7 worm cellular contexts compared by ENCODE assay signal in the genomic region with DNA sequence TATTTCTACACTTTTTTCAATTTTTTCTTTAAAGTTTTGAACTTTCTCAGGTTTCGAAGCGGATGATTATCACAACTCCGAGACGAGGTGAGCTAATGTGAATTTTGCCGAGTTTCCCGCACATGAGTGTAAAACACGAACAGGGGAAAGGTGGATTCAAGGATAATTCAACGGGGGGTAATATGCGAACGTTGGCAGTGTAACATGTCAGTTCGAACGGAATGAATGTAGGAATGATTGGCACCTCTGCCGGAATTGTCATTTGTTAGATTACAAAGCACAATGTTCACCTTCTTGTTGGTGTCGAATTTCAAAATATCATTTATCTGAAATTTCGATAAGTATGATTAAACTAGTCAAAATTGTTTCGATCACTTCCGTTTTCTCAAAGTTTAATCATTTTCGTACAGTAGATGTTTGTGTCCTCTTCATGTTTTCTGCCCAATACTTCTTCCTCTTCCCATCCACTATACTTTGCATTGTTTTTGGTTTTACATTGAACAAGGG.
TF ChIP-seq lines count a peak whose summit lies in the region.

Gene picc-1, plus strand, starts transcription at position 51 of the 507 bp plus-strand sequence.

TF ChIP-seq in whole organism, L1 larva, 84 proteins besides CTCF, POLR2A, EP300 and RAD21:
- peak; percentile 16 for TF ChIP-seq nhr-71 (tag; optimal IDR thresholded peaks at IDR 0.05; lab: Kevin White, UChicago)
- TF ChIP-seq ama-1 (optimal IDR thresholded peaks at IDR 0.05; lab: Kevin White, UChicago), result peak; percentile 85
- peak; percentile 13 for TF ChIP-seq elt-2 (tag; optimal IDR thresholded peaks at IDR 0.05; lab: Kevin White, UChicago)
- TF ChIP-seq isw-1 (GFP tag; IDR thresholded peaks at IDR 0.05; lab: Robert Waterston, UW), result no peak
- TF ChIP-seq jun-1 (tag; optimal IDR thresholded peaks at IDR 0.05; lab: Kevin White, UChicago), result no peak

TF ChIP-seq in whole organism, L2 larva, 48 proteins besides CTCF, POLR2A, EP300 and RAD21:
- TF ChIP-seq nhr-12 (tag; optimal IDR thresholded peaks at IDR 0.05; lab: Kevin White, UChicago) (no peak), unc-55 (GFP tag; optimal IDR thresholded peaks at IDR 0.05; lab: Kevin White, UChicago) (no peak), peb-1 (tag; optimal IDR thresholded peaks at IDR 0.05; lab: Kevin White, UChicago) (no peak), F13H6.1 (tag; optimal IDR thresholded peaks at IDR 0.05; lab: Kevin White, UChicago) (no peak), lsy-2 (tag; optimal IDR thresholded peaks at IDR 0.05; lab: Kevin White, UChicago) (peak in 1 of 2 experiments; percentile 32), nhr-25 (tag; optimal IDR thresholded peaks at IDR 0.05; lab: Kevin White, UChicago) (peak; percentile 18), ztf-4 (tag; optimal IDR thresholded peaks at IDR 0.05; lab: Kevin White, UChicago) (no peak), R02D3.7 (tag; optimal IDR thresholded peaks at IDR 0.05; lab: Kevin White, UChicago) (no peak), nhr-21 (tag; optimal IDR thresholded peaks at IDR 0.05; lab: Kevin White, UChicago) (peak; percentile 28), snpc-4 (tag; optimal IDR thresholded peaks at IDR 0.05; lab: Kevin White, UChicago) (no peak), mbf-1 (tag; optimal IDR thresholded peaks at IDR 0.05; lab: Kevin White, UChicago) (no peak), unc-39 (tag; optimal IDR thresholded peaks at IDR 0.05; lab: Kevin White, UChicago) (no peak)

TF ChIP-seq in whole organism, L3 larva, 47 proteins besides CTCF, POLR2A, EP300 and RAD21:
- TF ChIP-seq nhr-43 (tag; optimal IDR thresholded peaks at IDR 0.05; lab: Kevin White, UChicago; ENCODE audit: poor library complexity, severe bottlenecking), result peak; percentile 61
- TF ChIP-seq ama-1 (optimal IDR thresholded peaks at IDR 0.05; lab: Kevin White, UChicago), result peak; percentile 84
- peak; percentile 39 for TF ChIP-seq elt-2 (tag; optimal IDR thresholded peaks at IDR 0.05; lab: Kevin White, UChicago)
- TF ChIP-seq aly-2 (tag; optimal IDR thresholded peaks at IDR 0.05; lab: Kevin White, UChicago), result peak; percentile 66
- TF ChIP-seq mml-1 (tag; optimal IDR thresholded peaks at IDR 0.05; lab: Kevin White, UChicago), result no peak
TF ChIP-seq in whole organism, L3 larva: peak in this region for 4.

TF ChIP-seq in whole organism, L4 larva, 104 proteins besides CTCF, POLR2A, EP300 and RAD21 (continues in another document):
- TF ChIP-seq daf-8 (GFP tag; IDR thresholded peaks at IDR 0.05; lab: Robert Waterston, UW) (no peak), nhr-6 (tag; optimal IDR thresholded peaks at IDR 0.05; lab: Kevin White, UChicago) (no peak), nhr-237 (tag; optimal IDR thresholded peaks at IDR 0.05; lab: Kevin White, UChicago) (no peak), rbr-2 (tag; optimal IDR thresholded peaks at IDR 0.05; lab: Kevin White, UChicago) (no peak), nhr-41 (GFP tag; IDR thresholded peaks at IDR 0.05; lab: Robert Waterston, UW) (no peak), Y48G9A.11 (GFP tag; IDR thresholded peaks at IDR 0.05; lab: Robert Waterston, UW) (peak; percentile 69), nhr-10 (tag; optimal IDR thresholded peaks at IDR 0.05; lab: Kevin White, UChicago) (no peak), dpl-1 (GFP tag; optimal IDR thresholded peaks at IDR 0.05; lab: Kevin White, UChicago) (no peak), ama-1 (optimal IDR thresholded peaks at IDR 0.05; lab: Kevin White, UChicago) (peak; percentile 89), zfp-3 (GFP tag; conservative IDR thresholded peaks at IDR 0.05; lab: Robert Waterston, UW) (no peak), cey-2 (tag; optimal IDR thresholded peaks at IDR 0.05; lab: Kevin White, UChicago; ENCODE audit: borderline replicate concordance, insufficient read depth) (no peak), ceh-44 (GFP tag; IDR thresholded peaks at IDR 0.05; lab: Robert Waterston, UW) (no peak), lin-1 (GFP tag; IDR thresholded peaks at IDR 0.05; lab: Robert Waterston, UW) (no peak), F49E8.2 (tag; optimal IDR thresholded peaks at IDR 0.05; lab: Kevin White, UChicago; ENCODE audit: borderline replicate concordance) (no peak), nhr-28 (tag; optimal IDR thresholded peaks at IDR 0.05; lab: Kevin White, UChicago) (no peak), snpc-1.2 (GFP tag; IDR thresholded peaks at IDR 0.05; lab: Robert Waterston, UW) (0 out of 2 replicates have a peak, but pooled peaks have one; percentile 36)

TF ChIP-seq in whole organism, late embryonic, 69 proteins besides CTCF, POLR2A, EP300 and RAD21:
- no peak for TF ChIP-seq lim-6 (tag; optimal IDR thresholded peaks at IDR 0.05; lab: Kevin White, UChicago)
- peak; percentile 76 for TF ChIP-seq unc-55 (GFP tag; optimal IDR thresholded peaks at IDR 0.05; lab: Kevin White, UChicago)
- TF ChIP-seq ceh-34 (tag; optimal IDR thresholded peaks at IDR 0.05; lab: Kevin White, UChicago), result peak; percentile 9

TF ChIP-seq in whole organism, mixed stage, embryonic, 35 proteins besides CTCF, POLR2A, EP300 and RAD21:
- TF ChIP-seq zip-8 (tag; optimal IDR thresholded peaks at IDR 0.05; lab: Kevin White, UChicago), result no peak
- peak; percentile 36 for TF ChIP-seq hlh-1 (tag; optimal IDR thresholded peaks at IDR 0.05; lab: Kevin White, UChicago)
- peak; percentile 28 for TF ChIP-seq unc-120 (tag; optimal IDR thresholded peaks at IDR 0.05; lab: Kevin White, UChicago; ENCODE audit: poor library complexity, severe bottlenecking)
- TF ChIP-seq blmp-1 (tag; optimal IDR thresholded peaks at IDR 0.05; lab: Kevin White, UChicago), result no peak
- TF ChIP-seq unc-62 (GFP tag; optimal IDR thresholded peaks at IDR 0.05; lab: Kevin White, UChicago), result peak; percentile 94
- no peak for TF ChIP-seq ham-2 (GFP tag; optimal IDR thresholded peaks at IDR 0.05; lab: Kevin White, UChicago)

TF ChIP-seq in whole organism, young adult, 124 proteins besides CTCF, POLR2A, EP300 and RAD21 (continues in another document):
- TF ChIP-seq D2030.7 (GFP tag; IDR thresholded peaks at IDR 0.05; lab: Robert Waterston, UW) (peak; percentile 34; the same call in 1 of the 2 replicates), cebp-1 (GFP tag; IDR thresholded peaks at IDR 0.05; lab: Robert Waterston, UW) (peak; percentile 21; the same call in 1 of the 2 replicates), cebp-1 (tag; optimal IDR thresholded peaks at IDR 0.05; lab: Kevin White, UChicago) (peak; percentile 7), aptf-2 (GFP tag; conservative IDR thresholded peaks at IDR 0.05; lab: Robert Waterston, UW) (no peak), tbp1 (GFP tag; optimal IDR thresholded peaks at IDR 0.05; lab: Kevin White, UChicago) (peak; percentile 26), ama-1 (optimal IDR thresholded peaks at IDR 0.05; lab: Kevin White, UChicago) (no peak), ama-1 (GFP tag; optimal IDR thresholded peaks at IDR 0.05; lab: Kevin White, UChicago) (no peak), lin-35 (GFP tag; optimal IDR thresholded peaks at IDR 0.05; lab: Kevin White, UChicago) (no peak), Y56A3A.18 (GFP tag; IDR thresholded peaks at IDR 0.05; lab: Robert Waterston, UW) (0 out of 2 replicates have a peak, but pooled peaks have one; percentile 23), egl-18 (GFP tag; IDR thresholded peaks at IDR 0.05; lab: Robert Waterston, UW) (no peak), rcor-1 (GFP tag; IDR thresholded peaks at IDR 0.05; lab: Robert Waterston, UW) (0 out of 2 replicates have a peak, but pooled peaks have one; percentile 22), nhr-27 (tag; optimal IDR thresholded peaks at IDR 0.05; lab: Kevin White, UChicago) (no peak), F10E7.11 (tag; optimal IDR thresholded peaks at IDR 0.05; lab: Kevin White, UChicago) (no peak), Y79H2A.3 (GFP tag; conservative IDR thresholded peaks at IDR 0.05; lab: Robert Waterston, UW) (peak; percentile 84), C06A6.2 (GFP tag; conservative IDR thresholded peaks at IDR 0.05; lab: Robert Waterston, UW) (no peak), snpc-1.3 (tag; optimal IDR thresholded peaks at IDR 0.05; lab: Kevin White, UChicago; ENCODE audit: insufficient read depth) (no peak), mcd-1 (GFP tag; IDR thresholded peaks at IDR 0.05; lab: Robert Waterston, UW) (0 out of 2 replicates have a peak, but pooled peaks have one; percentile 29), F22D6.2 (tag; optimal IDR thresholded peaks at IDR 0.05; lab: Kevin White, UChicago) (no peak), Y53G8AR.9 (GFP tag; conservative IDR thresholded peaks at IDR 0.05; lab: Robert Waterston, UW) (0 out of 2 replicates have a peak, but pooled peaks have one; percentile 22), lsy-27 (tag; optimal IDR thresholded peaks at IDR 0.05; lab: Kevin White, UChicago; ENCODE audit: borderline replicate concordance, insufficient read depth) (no peak), athp-1 (tag; optimal IDR thresholded peaks at IDR 0.05; lab: Kevin White, UChicago) (peak; percentile 7), atf-7 (tag; optimal IDR thresholded peaks at IDR 0.05; lab: Kevin White, UChicago) (no peak), B0019.2 (GFP tag; conservative IDR thresholded peaks at IDR 0.05; lab: Robert Waterston, UW) (no peak), xnd-1 (tag; optimal IDR thresholded peaks at IDR 0.05; lab: Kevin White, UChicago) (peak; percentile 6), let-607 (tag; optimal IDR thresholded peaks at IDR 0.05; lab: Kevin White, UChicago) (peak in 1 of 2 experiments; percentile 5), ztf-22 (GFP tag; optimal IDR thresholded peaks at IDR 0.05; lab: Kevin White, UChicago) (no peak), attf-3 (GFP tag; conservative IDR thresholded peaks at IDR 0.05; lab: Robert Waterston, UW) (peak; percentile 42; the same call in 1 of the 2 replicates), F23B12.7 (tag; optimal IDR thresholded peaks at IDR 0.05; lab: Kevin White, UChicago; ENCODE audit: insufficient read depth) (no peak), snpc-4 (GFP tag; optimal IDR thresholded peaks at IDR 0.05; lab: Kevin White, UChicago) (no peak), snpc-4 (tag; optimal IDR thresholded peaks at IDR 0.05; lab: Kevin White, UChicago) (peak in 2 of 4 experiments; percentile 15 to 24), nhr-120 (GFP tag; IDR thresholded peaks at IDR 0.05; lab: Robert Waterston, UW) (peak; percentile 85; the same call in 1 of the 2 replicates), dox-1 (GFP tag; IDR thresholded peaks at IDR 0.05; lab: Robert Waterston, UW) (0 out of 2 replicates have a peak, but pooled peaks have one; percentile 18), ceh-79 (tag; optimal IDR thresholded peaks at IDR 0.05; lab: Kevin White, UChicago) (no peak), T07F8.4 (tag; optimal IDR thresholded peaks at IDR 0.05; lab: Kevin White, UChicago) (no peak), lin-54 (GFP tag; optimal IDR thresholded peaks at IDR 0.05; lab: Kevin White, UChicago) (peak; percentile 29), lin-26 (GFP tag; IDR thresholded peaks at IDR 0.05; lab: Robert Waterston, UW) (no peak), akir-1 (GFP tag; optimal IDR thresholded peaks at IDR 0.05; lab: Kevin White, UChicago) (no peak), Y95B8A.8 (GFP tag; IDR thresholded peaks at IDR 0.05; lab: Robert Waterston, UW) (0 out of 2 replicates have a peak, but pooled peaks have one; percentile 51)
